Worm (Caenorhabditis elegans): ENCODE data around the gene cka-2.
A peak's percentile ranks its signal among the peaks of the same experiment; 100 is the strongest.

cka-2 gene

ce11 chrX:4254782-4255181, 31.1 kb upstream of the cka-2 start, which contains the start of gene taf-11.1:
taf-11.1 (plus strand) TSS chrX:4255170.
- peak; percentile 69; the same call in 1 of the 2 replicates for TF ChIP-seq T22C8.4 (GFP tag; IDR thresholded peaks at IDR 0.05)
- no peak for TF ChIP-seq ref-1 (GFP tag; conservative IDR thresholded peaks at IDR 0.05)

DNA sequence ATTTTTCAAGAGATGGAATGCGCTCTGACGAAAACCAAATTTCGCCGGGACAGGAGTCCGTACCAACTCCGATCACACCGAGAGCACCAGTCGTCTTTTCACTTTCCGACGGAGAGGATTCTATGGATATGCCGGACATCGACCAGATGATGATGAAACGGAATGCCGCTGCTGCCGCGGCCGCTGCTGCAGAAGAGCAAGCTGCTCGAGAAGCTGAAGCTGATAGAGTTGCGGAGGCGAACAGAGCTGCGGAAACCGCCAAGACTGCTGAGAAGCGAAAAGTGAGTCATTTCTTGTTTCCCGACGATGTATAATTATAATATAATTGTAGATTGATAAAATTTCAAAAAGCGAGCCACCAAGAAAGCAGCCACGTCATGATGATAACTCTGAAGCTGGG, 30.6 kb upstream of the cka-2 start:
- TF ChIP-seq T22C8.4 (GFP tag; IDR thresholded peaks at IDR 0.05) (no peak), klf-2 (GFP tag; conservative IDR thresholded peaks at IDR 0.05) (no peak)

- no peak for TF ChIP-seq klf-2 (GFP tag; conservative IDR thresholded peaks at IDR 0.05)
- no peak for TF ChIP-seq T22C8.4 (GFP tag; IDR thresholded peaks at IDR 0.05)
These were observed 29.2 kb upstream of the cka-2 start, which contains the start of gene srv-6 for ce11 chrX:4256761-4257160. srv-6 (plus strand) TSS chrX:4257061.

DNA sequence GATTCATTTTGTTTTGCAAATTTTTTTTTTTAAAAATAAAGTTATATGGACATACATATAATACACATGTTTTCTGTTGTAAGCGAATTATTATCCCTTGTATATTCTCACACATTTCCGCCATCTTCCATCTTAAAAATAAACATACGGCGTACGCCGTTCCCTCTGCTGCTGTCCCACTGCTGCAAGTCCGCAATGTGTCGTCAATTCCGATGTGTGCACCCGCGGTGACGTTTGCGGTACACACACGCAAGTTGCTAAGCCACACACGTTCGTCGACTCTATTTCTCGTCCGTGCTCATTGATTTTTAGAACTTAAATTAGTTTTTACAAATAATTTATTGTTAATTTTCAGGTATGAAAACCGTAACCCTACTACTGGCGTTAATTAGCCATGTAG, 25.6 kb upstream of the cka-2 start, which contains the start of gene C52B9.4:
Gene C52B9.4 (plus strand): TSS at position 356 of the 400 bp plus-strand sequence.
- TF ChIP-seq ztf-29 (GFP tag; IDR thresholded peaks at IDR 0.05) (no peak), klf-2 (GFP tag; conservative IDR thresholded peaks at IDR 0.05) (no peak), med-1 (GFP tag; optimal IDR thresholded peaks at IDR 0.05; ENCODE audit: insufficient read depth) (no peak), tab-1 (GFP tag; IDR thresholded peaks at IDR 0.05) (no peak), ztf-23 (GFP tag; IDR thresholded peaks at IDR 0.05) (0 out of 2 replicates have a peak, but pooled peaks have one; percentile 28), T22C8.4 (GFP tag; IDR thresholded peaks at IDR 0.05) (no peak), flt-1 (GFP tag; IDR thresholded peaks at IDR 0.05) (no peak), ref-1 (GFP tag; conservative IDR thresholded peaks at IDR 0.05) (no peak), cog-1 (tag; optimal IDR thresholded peaks at IDR 0.05) (peak; percentile 17)

- TF ChIP-seq ztf-29 (GFP tag; IDR thresholded peaks at IDR 0.05) (no peak), ztf-23 (GFP tag; IDR thresholded peaks at IDR 0.05) (no peak), flt-1 (GFP tag; IDR thresholded peaks at IDR 0.05) (no peak), tab-1 (GFP tag; IDR thresholded peaks at IDR 0.05) (no peak), cog-1 (tag; optimal IDR thresholded peaks at IDR 0.05) (no peak), med-1 (GFP tag; optimal IDR thresholded peaks at IDR 0.05; ENCODE audit: insufficient read depth) (no peak), ref-1 (GFP tag; conservative IDR thresholded peaks at IDR 0.05) (no peak), klf-2 (GFP tag; conservative IDR thresholded peaks at IDR 0.05) (no peak), T22C8.4 (GFP tag; IDR thresholded peaks at IDR 0.05) (no peak)
These were observed 22.1 kb upstream of the cka-2 start for ce11 chrX:4263820-4264219.

DNA sequence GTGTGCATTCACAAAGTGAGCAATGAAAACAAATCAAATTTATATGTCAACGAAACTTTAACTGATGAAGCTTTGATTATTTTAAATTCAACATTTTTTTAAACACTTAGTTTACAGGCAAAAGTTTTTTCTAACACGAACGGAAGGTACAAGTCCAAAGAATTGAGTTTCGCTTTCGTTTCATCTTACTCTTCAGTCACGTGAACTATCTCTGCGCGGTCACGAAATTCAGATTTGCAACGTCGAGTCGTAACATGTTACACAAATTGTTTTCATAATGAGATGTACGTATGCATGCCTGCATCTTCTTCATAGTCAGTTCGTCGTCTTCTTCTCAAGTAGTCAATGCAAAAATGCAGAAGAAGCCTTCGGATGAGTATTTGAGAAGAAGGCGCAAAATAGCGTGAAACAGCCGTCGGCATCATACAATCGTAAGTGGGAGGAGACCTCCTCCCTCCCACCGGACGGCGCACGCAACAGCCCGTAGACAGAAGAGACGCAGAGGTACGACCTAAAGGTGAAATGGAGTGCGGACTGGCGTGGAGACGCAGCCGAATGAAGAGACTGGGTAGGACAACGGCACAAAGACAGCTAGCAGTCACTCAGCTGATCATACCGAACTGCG, 20.5 kb upstream of the cka-2 start, which contains the start of gene coel-1:
Gene coel-1 (plus strand): TSS at position 381 of the 625 bp plus-strand sequence.
- 0 out of 2 replicates have a peak, but pooled peaks have one; percentile 33 for TF ChIP-seq ztf-29 (GFP tag; IDR thresholded peaks at IDR 0.05)
- TF ChIP-seq ztf-23 (GFP tag; IDR thresholded peaks at IDR 0.05), result no peak
- TF ChIP-seq T22C8.4 (GFP tag; IDR thresholded peaks at IDR 0.05), result no peak
- TF ChIP-seq cog-1 (tag; optimal IDR thresholded peaks at IDR 0.05), result peak; percentile 41

DNA sequence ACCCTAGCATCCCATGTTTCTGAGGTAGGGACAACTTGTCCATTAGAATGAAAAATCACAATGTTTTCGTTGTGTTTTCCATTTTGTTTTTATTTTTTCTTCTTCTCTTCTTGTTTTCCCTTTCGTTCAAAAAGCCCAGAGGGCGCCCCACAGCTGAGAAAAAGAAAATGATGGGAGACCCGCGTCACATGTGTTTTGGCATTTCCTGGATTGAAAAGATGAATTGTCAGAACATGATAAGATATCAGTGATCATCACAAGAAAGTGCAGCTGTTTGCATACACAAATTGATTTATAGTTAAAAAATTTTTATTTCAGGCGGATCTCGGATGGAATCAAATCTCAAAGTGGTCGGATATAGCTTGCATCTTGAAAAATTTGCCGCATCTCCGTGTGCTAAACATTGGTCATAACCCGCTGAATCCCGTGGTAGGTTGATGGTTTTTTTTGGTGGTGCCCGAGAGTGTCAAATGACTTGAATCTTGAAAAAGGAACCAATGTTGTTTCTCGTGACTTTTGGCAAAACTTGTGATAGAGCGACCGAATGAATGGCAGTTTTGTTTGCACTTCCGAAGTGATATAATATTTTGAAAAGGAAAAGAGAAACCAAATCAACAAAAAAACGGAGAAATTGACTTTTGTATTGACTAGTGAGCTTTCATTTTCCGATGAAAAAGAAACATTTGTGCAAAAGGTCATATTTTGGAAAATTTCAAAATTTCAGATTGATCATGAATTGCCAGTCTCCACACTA, 19.6 kb upstream of the cka-2 start:
- TF ChIP-seq tab-1 (GFP tag; IDR thresholded peaks at IDR 0.05) (no peak), ztf-23 (GFP tag; IDR thresholded peaks at IDR 0.05) (no peak)

DNA sequence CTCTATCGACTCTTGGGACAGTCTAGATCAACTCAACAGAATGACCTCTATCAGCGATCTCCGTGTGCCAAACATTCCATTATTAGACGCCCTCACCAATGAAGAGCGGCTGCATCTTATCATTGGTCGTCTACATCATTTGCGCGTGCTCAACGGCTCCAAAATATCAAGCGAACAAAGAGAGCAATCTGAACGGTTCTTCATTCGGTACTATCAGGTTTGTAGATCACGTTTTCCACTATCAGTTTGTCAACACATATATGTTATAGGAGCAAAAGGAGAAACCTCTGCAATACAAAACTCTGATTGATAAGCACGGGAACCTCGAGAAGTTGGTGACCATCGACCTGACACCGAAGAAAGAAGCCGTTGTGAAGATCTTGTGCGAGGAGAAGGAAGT, 17.5 kb upstream of the cka-2 start:
- no peak for TF ChIP-seq ztf-23 (GFP tag; IDR thresholded peaks at IDR 0.05)
- TF ChIP-seq tab-1 (GFP tag; IDR thresholded peaks at IDR 0.05), result no peak
- TF ChIP-seq klf-2 (GFP tag; conservative IDR thresholded peaks at IDR 0.05), result no peak
- TF ChIP-seq ref-1 (GFP tag; conservative IDR thresholded peaks at IDR 0.05), result no peak
- TF ChIP-seq med-1 (GFP tag; optimal IDR thresholded peaks at IDR 0.05; ENCODE audit: insufficient read depth), result no peak
- TF ChIP-seq T22C8.4 (GFP tag; IDR thresholded peaks at IDR 0.05), result no peak
- no peak for TF ChIP-seq flt-1 (GFP tag; IDR thresholded peaks at IDR 0.05)
- no peak for TF ChIP-seq cog-1 (tag; optimal IDR thresholded peaks at IDR 0.05)
- no peak for TF ChIP-seq ztf-29 (GFP tag; IDR thresholded peaks at IDR 0.05)

ce11 chrX:4273614-4274013, 12.3 kb upstream of the cka-2 start, which contains the start of gene C52B9.10:
C52B9.10 (plus strand) TSS chrX:4273914.
- TF ChIP-seq med-1 (GFP tag; optimal IDR thresholded peaks at IDR 0.05; ENCODE audit: insufficient read depth), result no peak
- TF ChIP-seq T22C8.4 (GFP tag; IDR thresholded peaks at IDR 0.05), result no peak
- TF ChIP-seq cog-1 (tag; optimal IDR thresholded peaks at IDR 0.05), result no peak
- no peak for TF ChIP-seq ztf-29 (GFP tag; IDR thresholded peaks at IDR 0.05)
- no peak for TF ChIP-seq flt-1 (GFP tag; IDR thresholded peaks at IDR 0.05)
- TF ChIP-seq ztf-23 (GFP tag; IDR thresholded peaks at IDR 0.05), result no peak
- no peak for TF ChIP-seq tab-1 (GFP tag; IDR thresholded peaks at IDR 0.05)
- no peak for TF ChIP-seq klf-2 (GFP tag; conservative IDR thresholded peaks at IDR 0.05)
- TF ChIP-seq ref-1 (GFP tag; conservative IDR thresholded peaks at IDR 0.05), result no peak

- TF ChIP-seq ztf-29 (GFP tag; IDR thresholded peaks at IDR 0.05), result no peak
- TF ChIP-seq ref-1 (GFP tag; conservative IDR thresholded peaks at IDR 0.05), result no peak
- TF ChIP-seq klf-2 (GFP tag; conservative IDR thresholded peaks at IDR 0.05), result no peak
- TF ChIP-seq med-1 (GFP tag; optimal IDR thresholded peaks at IDR 0.05; ENCODE audit: insufficient read depth), result no peak
- TF ChIP-seq tab-1 (GFP tag; IDR thresholded peaks at IDR 0.05), result no peak
- no peak for TF ChIP-seq T22C8.4 (GFP tag; IDR thresholded peaks at IDR 0.05)
- TF ChIP-seq ztf-23 (GFP tag; IDR thresholded peaks at IDR 0.05), result no peak
- TF ChIP-seq cog-1 (tag; optimal IDR thresholded peaks at IDR 0.05), result no peak
- no peak for TF ChIP-seq flt-1 (GFP tag; IDR thresholded peaks at IDR 0.05)
These were observed 11.8 kb upstream of the cka-2 start, which contains the start of gene mec-18 for ce11 chrX:4274116-4274515. mec-18 (minus strand) TSS chrX:4274216.
